Fruit fly (Drosophila melanogaster) whole organism, wandering third instar larva: ENCODE data around the gene Chd64.

Experiments used
- Abd-B ChIP-seq: fragments of >200 bp; optimal IDR thresholded peaks from 2 replicates; lab custom pipeline; 2017; ENCODE audit warnings: missing biosample characterization, missing genetic modification characterization
- CG32264 ChIP-seq: fragments of 200-800 bp; sonication (Bioruptor generic); optimal IDR thresholded peaks from 2 replicates; lab custom pipeline; 2016; ENCODE audit warnings: missing biosample characterization, missing genetic modification characterization
- CG9705 ChIP-seq: fragments of 200-800 bp; sonication (Bioruptor generic); optimal IDR thresholded peaks from 2 replicates; lab custom pipeline; 2018; ENCODE audit warnings: missing biosample characterization, mild to moderate bottlenecking, missing genetic modification characterization
- CrebA ChIP-seq: fragments of 200-800 bp; sonication (Bioruptor generic); optimal IDR thresholded peaks from 2 replicates; lab custom pipeline; 2016; ENCODE audit warnings: missing biosample characterization, mild to moderate bottlenecking, missing genetic modification characterization, borderline replicate concordance
- Dfd ChIP-seq: fragments of >200 bp; optimal IDR thresholded peaks from 2 replicates; lab custom pipeline; 2017; ENCODE audit warnings: missing biosample characterization, missing genetic modification characterization
- Dif ChIP-seq: fragments of 200-275, 200-300 bp; sonication (Bioruptor generic); optimal IDR thresholded peaks from 2 replicates; lab custom pipeline; 2018; ENCODE audit warnings: missing biosample characterization, missing genetic modification characterization; ENCODE audit not compliant: partially characterized antibody
- GATAd ChIP-seq: sonication (Bioruptor generic); optimal IDR thresholded peaks from 2 replicates; lab custom pipeline; 2016; ENCODE audit warnings: missing biosample characterization, missing genetic modification characterization
- HLH106 ChIP-seq: fragments of 200-800 bp; optimal IDR thresholded peaks from 3 replicates; lab custom pipeline; 2019; ENCODE audit warnings: missing biosample characterization, mild to moderate bottlenecking, missing genetic modification characterization, moderate library complexity
- Hnf4 ChIP-seq: fragments of 200-800 bp; sonication (Bioruptor generic); optimal IDR thresholded peaks from 2 replicates; lab custom pipeline; 2016; ENCODE audit warnings: missing biosample characterization, mild to moderate bottlenecking, missing genetic modification characterization
- Hr78 ChIP-seq: fragments of >200 bp; optimal IDR thresholded peaks from 2 replicates; lab custom pipeline; 2017; ENCODE audit warnings: missing biosample characterization, missing genetic modification characterization
- Hr83 ChIP-seq: fragments of 200-300 bp; sonication (Bioruptor generic); optimal IDR thresholded peaks from 2 replicates; lab custom pipeline; 2016; ENCODE audit warnings: missing biosample characterization, mild to moderate bottlenecking, missing genetic modification characterization, moderate library complexity; ENCODE audit not compliant: poor library complexity, severe bottlenecking
- Jra ChIP-seq: sonication (Bioruptor generic); optimal IDR thresholded peaks from 2 replicates; lab custom pipeline; 2016; ENCODE audit warnings: missing biosample characterization, missing genetic modification characterization
- Mio ChIP-seq: sonication (Bioruptor generic); optimal IDR thresholded peaks from 2 replicates; lab custom pipeline; 2016; ENCODE audit warnings: missing biosample characterization, missing genetic modification characterization
- Myc ChIP-seq: fragments of >200 bp; optimal IDR thresholded peaks from 2 replicates; lab custom pipeline; 2017
- N ChIP-seq: fragments of >200 bp; optimal IDR thresholded peaks from 2 replicates; lab custom pipeline; 2018; ENCODE audit warnings: missing biosample characterization, missing external identifiers, missing genetic modification characterization
- OdsH ChIP-seq: fragments of 200-800 bp; sonication (Bioruptor generic); optimal IDR thresholded peaks from 2 replicates; lab custom pipeline; 2016; ENCODE audit warnings: missing biosample characterization, mild to moderate bottlenecking, missing genetic modification characterization
- Rel ChIP-seq, 2 experiments: fragments of 200-800 bp; sonication (Bioruptor generic) in 1 of 2; optimal IDR thresholded peaks; 2 replicates in 1 of 2; 3 replicates in 1 of 2; lab custom pipeline; 2016 to 2019; ENCODE audit warnings: mild to moderate bottlenecking in 2 of 2, missing biosample characterization in 2 of 2, missing genetic modification characterization in 2 of 2, moderate library complexity in 1 of 2
- Sp1 ChIP-seq: fragments of 200-800 bp; sonication (Bioruptor generic); optimal IDR thresholded peaks from 3 replicates; lab custom pipeline; 2019; ENCODE audit warnings: missing biosample characterization, mild to moderate bottlenecking, missing genetic modification characterization, moderate library complexity
- Vsx2 ChIP-seq: fragments of 200-300, 225-300 bp; sonication (Bioruptor generic); optimal IDR thresholded peaks from 2 replicates; lab custom pipeline; 2018; ENCODE audit warnings: missing biosample characterization, missing genetic modification characterization; ENCODE audit not compliant: partially characterized antibody
- br ChIP-seq: fragments of 200-800 bp; sonication (Bioruptor generic); optimal IDR thresholded peaks from 2 replicates; lab custom pipeline; 2016; ENCODE audit warnings: missing biosample characterization, missing genetic modification characterization
- brk ChIP-seq: fragments of 200-800 bp; sonication (Bioruptor generic); optimal IDR thresholded peaks from 2 replicates; lab custom pipeline; 2016; ENCODE audit warnings: missing biosample characterization, mild to moderate bottlenecking, missing genetic modification characterization
- dl ChIP-seq, 2 experiments: fragments of 175-275, 200-275 bp in 1 of 2; fragments of 200-275 bp in 1 of 2; sonication (Bioruptor generic); optimal IDR thresholded peaks; lab custom pipeline; 2018; ENCODE audit warnings: mild to moderate bottlenecking in 2 of 2, missing biosample characterization in 2 of 2, missing genetic modification characterization in 2 of 2, moderate library complexity in 2 of 2; ENCODE audit not compliant: partially characterized antibody in 2 of 2, insufficient read depth in 1 of 2
- dmrt93B ChIP-seq: fragments of 200-800 bp; sonication (Bioruptor generic); optimal IDR thresholded peaks from 2 replicates; lab custom pipeline; 2018; ENCODE audit warnings: missing biosample characterization, mild to moderate bottlenecking, missing genetic modification characterization
- dsf ChIP-seq: sonication (Bioruptor generic); optimal IDR thresholded peaks from 2 replicates; lab custom pipeline; 2016; ENCODE audit warnings: missing biosample characterization, missing genetic modification characterization, borderline replicate concordance
- ey ChIP-seq: fragments of 200-800 bp; sonication (Bioruptor generic); optimal IDR thresholded peaks from 2 replicates; lab custom pipeline; 2016; ENCODE audit warnings: missing biosample characterization, missing genetic modification characterization
- foxo ChIP-seq, 2 experiments: fragments of 200-800 bp; sonication (Bioruptor generic); optimal IDR thresholded peaks; 2 replicates in 1 of 2; 3 replicates in 1 of 2; lab custom pipeline; 2016 to 2017; ENCODE audit warnings: missing biosample characterization in 2 of 2, missing genetic modification characterization in 2 of 2
- fru ChIP-seq: fragments of 200-800 bp; sonication (Bioruptor generic); optimal IDR thresholded peaks from 3 replicates; lab custom pipeline; 2016; ENCODE audit warnings: missing biosample characterization, mild to moderate bottlenecking, missing genetic modification characterization
- h ChIP-seq: fragments of 200-800 bp; sonication (Bioruptor generic); optimal IDR thresholded peaks from 3 replicates; lab custom pipeline; 2016; ENCODE audit warnings: missing biosample characterization, mild to moderate bottlenecking, missing genetic modification characterization
- jim ChIP-seq: fragments of 175-275, 200-325 bp; sonication (Bioruptor generic); optimal IDR thresholded peaks from 2 replicates; lab custom pipeline; 2016; ENCODE audit warnings: missing biosample characterization, mild to moderate bottlenecking, missing genetic modification characterization
- lola ChIP-seq: fragments of >200 bp; optimal IDR thresholded peaks from 2 replicates; lab custom pipeline; 2017; ENCODE audit warnings: missing biosample characterization, missing genetic modification characterization
- pan ChIP-seq: fragments of >200 bp; optimal IDR thresholded peaks from 2 replicates; lab custom pipeline; 2017
- psq ChIP-seq: fragments of 200-800 bp; sonication (Bioruptor generic); optimal IDR thresholded peaks from 3 replicates; lab custom pipeline; 2017; ENCODE audit warnings: missing biosample characterization, mild to moderate bottlenecking, missing genetic modification characterization, moderate library complexity
- rgr ChIP-seq: fragments of 200-800 bp; sonication (Bioruptor generic); optimal IDR thresholded peaks from 3 replicates; lab custom pipeline; 2016; ENCODE audit warnings: missing biosample characterization, mild to moderate bottlenecking, missing genetic modification characterization
- sage ChIP-seq: fragments of 200-800 bp; sonication (Bioruptor generic); optimal IDR thresholded peaks from 2 replicates; lab custom pipeline; 2016; ENCODE audit warnings: missing biosample characterization, mild to moderate bottlenecking, missing genetic modification characterization
- sv ChIP-seq: fragments of 200-800 bp; sonication (Bioruptor generic); optimal IDR thresholded peaks from 3 replicates; lab custom pipeline; 2016; ENCODE audit warnings: missing biosample characterization, missing genetic modification characterization
- tai ChIP-seq: sonication (Bioruptor generic); optimal IDR thresholded peaks from 2 replicates; lab custom pipeline; 2016; ENCODE audit warnings: missing biosample characterization, missing genetic modification characterization
- usp ChIP-seq: fragments of >200 bp; optimal IDR thresholded peaks from 2 replicates; lab custom pipeline; 2017; ENCODE audit warnings: missing biosample characterization, missing genetic modification characterization
- woc ChIP-seq: sonication (Bioruptor generic); optimal IDR thresholded peaks from 2 replicates; lab custom pipeline; 2016; ENCODE audit warnings: missing biosample characterization, mild to moderate bottlenecking, missing genetic modification characterization

The Chd64 gene

DNA sequence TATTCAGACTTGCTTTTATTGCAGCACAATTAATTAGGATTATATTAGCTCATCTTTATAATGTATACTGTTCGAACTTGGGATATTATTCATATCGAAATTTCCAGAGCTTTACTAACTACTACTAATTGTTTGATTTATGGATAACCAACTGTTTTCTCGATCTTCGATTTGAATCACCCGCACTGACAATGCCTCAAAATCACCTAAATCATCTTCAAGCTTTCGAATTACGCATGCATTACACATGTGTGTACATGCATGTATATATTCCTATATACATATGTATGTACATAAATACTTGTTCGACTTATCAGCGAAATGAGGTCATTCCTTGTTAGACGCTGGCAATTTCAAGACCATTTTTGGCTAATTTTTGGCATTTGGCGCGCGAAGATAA lies 599 bp downstream of the Chd64 start:
- no peak for TF ChIP-seq Hnf4 (GFP tag; lab: Kevin White, UChicago)
- no peak for TF ChIP-seq jim (GFP tag; lab: Kevin White, UChicago)
- no peak for TF ChIP-seq Sp1 (GFP tag; lab: Kevin White, UChicago)
- no peak for TF ChIP-seq Vsx2 (GFP tag; lab: Kevin White, UChicago)
- no peak for TF ChIP-seq Hr83
- TF ChIP-seq Jra, result no peak
- no peak for TF ChIP-seq Mio (GFP tag; lab: Kevin White, UChicago)
- no peak for TF ChIP-seq br (GFP tag; lab: Kevin White, UChicago)
- TF ChIP-seq brk (GFP tag; lab: Kevin White, UChicago), result no peak
- TF ChIP-seq Rel (GFP tag; optimal IDR thresholded peaks at IDR 0.05; lab: Kevin White, UChicago), result no peak
- no peak for TF ChIP-seq Rel (tag; optimal IDR thresholded peaks at IDR 0.05; lab: Kevin White, UChicago)
- TF ChIP-seq OdsH (GFP tag; lab: Kevin White, UChicago), result no peak
- TF ChIP-seq usp (GFP tag; lab: Kevin White, UChicago), result no peak
- TF ChIP-seq Abd-B (GFP tag; lab: Kevin White, UChicago), result no peak

DNA sequence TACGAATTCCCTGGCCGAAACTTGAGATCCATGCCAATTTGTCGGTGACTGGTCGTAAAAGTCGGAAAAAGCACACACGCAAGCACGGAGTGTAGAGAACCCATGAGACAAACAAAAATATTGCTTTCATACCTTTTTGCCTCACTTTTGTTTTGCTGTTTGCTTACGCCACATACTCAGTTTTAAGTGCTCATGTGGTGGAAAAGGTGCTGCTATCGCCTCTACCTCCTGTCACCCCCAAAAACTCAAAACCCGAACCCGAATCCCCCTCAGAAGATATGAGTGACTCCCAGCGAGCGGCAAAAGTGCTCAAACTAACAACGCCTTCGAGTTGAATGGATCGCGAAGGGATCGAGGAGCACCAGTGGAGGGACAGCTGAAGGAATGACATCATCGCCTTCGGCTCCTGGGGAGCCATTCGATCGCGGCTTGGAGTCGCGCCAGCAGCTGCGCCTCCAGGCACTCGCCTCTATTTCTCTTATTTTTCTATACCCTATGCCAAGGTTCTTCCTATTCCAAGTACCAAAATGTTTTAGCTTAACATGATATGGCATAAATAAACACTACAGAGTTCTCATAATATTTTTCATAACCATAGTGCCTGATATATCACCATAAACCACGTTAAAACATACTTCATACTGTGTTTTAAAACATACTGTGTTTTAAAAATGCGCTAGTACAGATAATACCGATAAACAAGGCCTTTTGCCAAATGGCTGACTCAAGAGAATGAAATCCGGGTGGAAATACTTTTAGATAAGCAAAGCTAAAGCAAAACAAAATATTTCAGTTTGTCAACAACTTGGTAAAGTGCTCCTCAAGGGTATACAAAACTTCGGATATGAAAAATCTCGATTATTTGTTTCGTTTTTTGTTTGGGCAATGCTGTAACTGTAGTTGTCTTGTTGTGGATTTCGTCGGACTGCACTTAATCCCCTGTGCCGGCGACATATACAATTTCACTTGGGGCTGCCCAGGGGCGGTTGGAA lies 1.5 kb downstream of the Chd64 start:
- TF ChIP-seq Dif (GFP tag; lab: Kevin White, UChicago), result no peak
- no peak for TF ChIP-seq Hr78
- TF ChIP-seq Mio (GFP tag; lab: Kevin White, UChicago), result no peak
- no peak for TF ChIP-seq br (GFP tag; lab: Kevin White, UChicago)
- no peak for TF ChIP-seq jim (GFP tag; lab: Kevin White, UChicago)
- no peak for TF ChIP-seq Abd-B (GFP tag; lab: Kevin White, UChicago)
- peak in 1 of 2 experiments; percentile 26 for TF ChIP-seq foxo (GFP tag; optimal IDR thresholded peaks at IDR 0.05; lab: Kevin White, UChicago)
- no peak for TF ChIP-seq brk (GFP tag; lab: Kevin White, UChicago)
- TF ChIP-seq Rel (GFP tag; optimal IDR thresholded peaks at IDR 0.05; lab: Kevin White, UChicago), result no peak
- TF ChIP-seq Rel (tag; optimal IDR thresholded peaks at IDR 0.05; lab: Kevin White, UChicago), result peak; percentile 58
- TF ChIP-seq h (GFP tag; lab: Kevin White, UChicago), result peak; percentile 10
- peak; percentile 1 for TF ChIP-seq ey (GFP tag; lab: Kevin White, UChicago)
- no peak for TF ChIP-seq OdsH (GFP tag; lab: Kevin White, UChicago)
- no peak for TF ChIP-seq N (GFP tag; lab: Kevin White, UChicago)
- no peak for TF ChIP-seq Dfd (GFP tag; lab: Kevin White, UChicago)
- no peak for TF ChIP-seq sv (GFP tag; lab: Kevin White, UChicago)
- no peak for TF ChIP-seq CrebA (GFP tag; lab: Kevin White, UChicago)
- TF ChIP-seq CG9705 (GFP tag; lab: Kevin White, UChicago), result no peak
- TF ChIP-seq woc (GFP tag; lab: Kevin White, UChicago), result peak; percentile 65
- TF ChIP-seq psq (GFP tag; lab: Kevin White, UChicago), result peak; percentile 57
- TF ChIP-seq pan (lab: Kevin White, UChicago), result no peak
- TF ChIP-seq Jra, result peak; percentile 57
- no peak for TF ChIP-seq Sp1 (GFP tag; lab: Kevin White, UChicago)
- no peak for TF ChIP-seq rgr
- TF ChIP-seq GATAd (GFP tag; lab: Kevin White, UChicago), result no peak
- TF ChIP-seq Hr83, result peak; percentile 85
- no peak for TF ChIP-seq Myc (lab: Kevin White, UChicago)
- TF ChIP-seq HLH106 (tag; lab: Kevin White, UChicago), result no peak
- TF ChIP-seq CG32264 (GFP tag; lab: Kevin White, UChicago), result no peak
- TF ChIP-seq dl (GFP tag; optimal IDR thresholded peaks at IDR 0.05; lab: Kevin White, UChicago; ENCODE audit: insufficient read depth in 1 of 2, partially characterized antibody in 2 of 2), result no peak
- TF ChIP-seq Hnf4 (GFP tag; lab: Kevin White, UChicago), result no peak
- no peak for TF ChIP-seq Vsx2 (GFP tag; lab: Kevin White, UChicago)
- no peak for TF ChIP-seq sage (GFP tag; lab: Kevin White, UChicago)
- TF ChIP-seq lola, result no peak
- TF ChIP-seq usp (GFP tag; lab: Kevin White, UChicago), result no peak
- no peak for TF ChIP-seq dsf
- TF ChIP-seq dmrt93B (GFP tag; lab: Kevin White, UChicago), result no peak
- TF ChIP-seq tai (GFP tag; lab: Kevin White, UChicago), result no peak
- TF ChIP-seq fru (GFP tag; lab: Kevin White, UChicago), result no peak
